Fruit fly (Drosophila melanogaster): ENCODE results near the gene CG42714.

Gene CG42714

DNA sequence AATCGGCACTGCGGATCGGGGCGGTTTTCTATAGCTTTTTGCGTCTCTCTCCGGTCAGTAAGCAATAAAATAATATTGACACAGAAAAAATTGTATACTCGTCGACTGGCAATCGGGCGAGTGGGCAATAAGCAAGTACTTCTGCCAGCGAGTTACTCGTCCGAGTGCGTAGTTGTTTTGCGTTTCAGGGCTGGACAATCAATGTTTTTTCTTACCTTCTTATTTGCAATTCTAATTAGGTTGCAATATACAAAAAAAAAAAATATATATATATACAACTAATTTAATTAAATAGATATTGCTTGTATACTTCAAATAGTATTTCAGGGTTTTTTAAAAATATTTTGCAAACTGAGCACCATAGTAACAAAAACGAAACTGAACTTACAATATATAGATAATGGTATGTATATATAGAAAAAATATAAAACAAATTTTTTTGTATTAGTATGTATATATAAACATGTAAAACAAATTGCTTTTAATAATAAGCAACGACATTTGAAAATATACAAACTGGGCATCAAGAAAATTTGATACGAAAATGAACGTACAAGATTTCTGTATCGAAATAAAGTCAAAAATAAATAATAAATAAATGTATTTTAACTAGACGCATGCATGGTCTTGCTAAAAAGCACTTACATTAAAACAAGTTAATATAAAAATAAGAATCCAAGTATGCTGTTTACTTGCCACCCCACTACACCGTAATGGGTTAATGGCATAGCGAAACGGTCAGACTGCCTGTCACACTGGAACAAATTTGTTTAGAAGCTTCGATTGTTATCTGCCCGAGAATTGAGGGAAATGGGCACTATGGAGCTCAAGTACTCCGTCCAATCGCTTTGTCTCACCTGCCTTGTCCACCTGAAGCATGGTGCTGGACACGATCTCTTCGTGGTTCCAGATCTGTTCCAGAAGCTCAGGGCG lies 44.6 kb downstream of the CG42714 start, which contains the start of the genes D19A and CG7386 (continued):
- TF ChIP-seq ftz-f1 (GFP tag; optimal IDR thresholded peaks at IDR 0.05) (no peak), insv (GFP tag; optimal IDR thresholded peaks at IDR 0.05) (peak in 1 of 2 experiments; percentile 85), sqz (GFP tag; optimal IDR thresholded peaks at IDR 0.05) (peak; percentile 88), lbe (GFP tag; optimal IDR thresholded peaks at IDR 0.05) (peak; percentile 2), Myb (GFP tag; optimal IDR thresholded peaks at IDR 0.05) (peak; percentile 22), BEAF-32 (GFP tag; optimal IDR thresholded peaks at IDR 0.05) (no peak), fd96Cb (tag; optimal IDR thresholded peaks at IDR 0.05) (peak; percentile 22), CG5953 (GFP tag; IDR thresholded peaks at IDR 0.05) (0 out of 2 replicates have a peak, but pooled peaks have one; percentile 25), CG2889 (GFP tag; IDR thresholded peaks at IDR 0.05) (0 out of 3 replicates have a peak, but pooled peaks have one; percentile 57), zf30C (GFP tag; optimal IDR thresholded peaks at IDR 0.05) (peak; percentile 87), Oaz (GFP tag; IDR thresholded peaks at IDR 0.05) (peak; percentile 48; the same call in 1 of the 2 replicates), Aef1 (GFP tag; IDR thresholded peaks at IDR 0.05) (peak; percentile 45), CG9876 (GFP tag; optimal IDR thresholded peaks at IDR 0.05) (peak; percentile 47), CG4404 (GFP tag; IDR thresholded peaks at IDR 0.05) (no peak), row (GFP tag; IDR thresholded peaks at IDR 0.05) (peak; percentile 93), Nf-YB (GFP tag; optimal IDR thresholded peaks at IDR 0.05) (peak; percentile 29), dpn (GFP tag; optimal IDR thresholded peaks at IDR 0.05) (peak; percentile 33 to 62), CG12299 (tag; optimal IDR thresholded peaks at IDR 0.05) (no peak), CG15601 (tag; optimal IDR thresholded peaks at IDR 0.05) (peak; percentile 20), CG17328 (GFP tag; IDR thresholded peaks at IDR 0.05) (peak; percentile 54), wdn (GFP tag; IDR thresholded peaks at IDR 0.05) (no peak), schlank (tag; optimal IDR thresholded peaks at IDR 0.05) (no peak), sc (optimal IDR thresholded peaks at IDR 0.05) (no peak), sc (GFP tag; optimal IDR thresholded peaks at IDR 0.05) (no peak), vfl (GFP tag; optimal IDR thresholded peaks at IDR 0.05) (peak; percentile 18), CG16779 (GFP tag; IDR thresholded peaks at IDR 0.05) (0 out of 2 replicates have a peak, but pooled peaks have one; percentile 20), Optix (GFP tag; IDR thresholded peaks at IDR 0.05) (peak; percentile 61), B-H1 (GFP tag; IDR thresholded peaks at IDR 0.05) (peak; percentile 16; the same call in 2 of the 3 replicates), Side (GFP tag; optimal IDR thresholded peaks at IDR 0.05) (peak; percentile 48), sim (GFP tag; IDR thresholded peaks at IDR 0.05) (peak; percentile 27), CG6272 (GFP tag; IDR thresholded peaks at IDR 0.05) (peak; percentile 57; the same call in 1 of the 2 replicates), CG6854 (GFP tag; optimal IDR thresholded peaks at IDR 0.05) (no peak), Hey (tag; optimal IDR thresholded peaks at IDR 0.05) (no peak), CG2120 (GFP tag; optimal IDR thresholded peaks at IDR 0.05) (peak; percentile 79), CG8359 (GFP tag; optimal IDR thresholded peaks at IDR 0.05; ENCODE audit: borderline replicate concordance) (no peak), Neu2 (GFP tag; optimal IDR thresholded peaks at IDR 0.05; ENCODE audit: borderline replicate concordance) (no peak), Med (GFP tag) (peak; percentile 94), mam (GFP tag; optimal IDR thresholded peaks at IDR 0.05) (peak; percentile 74), abd-A (tag; optimal IDR thresholded peaks at IDR 0.05) (no peak), C15 (GFP tag; IDR thresholded peaks at IDR 0.05) (no peak), CG17802 (tag; optimal IDR thresholded peaks at IDR 0.05) (no peak), Jarid2 (GFP tag; optimal IDR thresholded peaks at IDR 0.05) (no peak), gfzf (GFP tag; optimal IDR thresholded peaks at IDR 0.05) (peak; percentile 8), CG30403 (GFP tag; optimal IDR thresholded peaks at IDR 0.05) (peak; percentile 55), tx (GFP tag; optimal IDR thresholded peaks at IDR 0.05) (peak; percentile 1), Dll (GFP tag; IDR thresholded peaks at IDR 0.05; ENCODE audit: partially characterized antibody) (no peak), mld (GFP tag; IDR thresholded peaks at IDR 0.05; ENCODE audit: partially characterized antibody) (no peak), CG11398 (GFP tag; optimal IDR thresholded peaks at IDR 0.05) (no peak), disco-r (GFP tag; optimal IDR thresholded peaks at IDR 0.05) (no peak)
